Worm (Caenorhabditis elegans) whole organism, early embryonic: ENCODE results near the gene K10C2.8.

Experiments used
- F13C5.2 ChIP-seq: sonication (generic microtip); optimal IDR thresholded peaks from 2 replicates; lab custom pipeline; 2017; ENCODE audit warnings: mild to moderate bottlenecking, missing genetic modification characterization, inconsistent platforms, missing compliant biosample characterization
- ama-1 ChIP-seq: fragments of 150-350 bp; optimal IDR thresholded peaks from 2 replicates; lab custom pipeline; 2014
- sea-1 ChIP-seq: fragments of 200-800 bp; sonication (Bioruptor generic); conservative IDR thresholded peaks from 2 replicates; pipeline ENCODE4 v1.3.6; 2022; ENCODE audit warnings: missing genetic modification characterization, missing compliant biosample characterization
- tbx-11 ChIP-seq: fragments of 200-800 bp; sonication (Bioruptor generic); IDR thresholded peaks from 2 replicates; pipeline ENCODE4 v1.3.6; 2022; ENCODE audit warnings: missing genetic modification characterization, missing compliant biosample characterization
- tra-4 ChIP-seq: sonication (generic microtip); optimal IDR thresholded peaks from 2 replicates; lab custom pipeline; 2017; ENCODE audit warnings: missing genetic modification characterization, missing compliant biosample characterization

ce11 chrX:6461729-6462128, 24.3 kb upstream of the K10C2.8 start, which contains the start of gene K04E7.1:
- TF ChIP-seq ama-1 (lab: Kevin White, UChicago) = no peak
- no peak for TF ChIP-seq F13C5.2 (tag; lab: Kevin White, UChicago)
- TF ChIP-seq sea-1 (GFP tag; lab: Robert Waterston, UW) = no peak
- TF ChIP-seq tbx-11 (GFP tag; lab: Robert Waterston, UW) = no peak
- TF ChIP-seq tra-4 = no peak
